Worm (Caenorhabditis elegans) whole organism, late embryonic: ENCODE measurements around the gene clec-161.

ENCODE experiments used
- C08G9.2 ChIP-seq: sonication (generic microtip); optimal IDR thresholded peaks from 2 replicates; lab custom pipeline; 2016; ENCODE audit warnings: mild to moderate bottlenecking, missing genetic modification characterization, moderate library complexity, missing compliant biosample characterization
- C38D4.7 ChIP-seq: fragments of 200-800 bp; sonication (Bioruptor generic); optimal IDR thresholded peaks from 2 replicates; lab custom pipeline; 2018; ENCODE audit warnings: mild to moderate bottlenecking, missing genetic modification characterization, moderate library complexity, missing compliant biosample characterization
- F13H6.1 ChIP-seq: sonication (generic microtip); optimal IDR thresholded peaks from 2 replicates; lab custom pipeline; 2016; ENCODE audit warnings: missing genetic modification characterization, missing compliant biosample characterization
- K02D7.2 ChIP-seq: sonication (generic microtip); optimal IDR thresholded peaks from 2 replicates; lab custom pipeline; 2017; ENCODE audit warnings: mild to moderate bottlenecking, missing genetic modification characterization, missing compliant biosample characterization
- Y22D7AL.16 ChIP-seq: sonication (generic microtip); optimal IDR thresholded peaks from 2 replicates; lab custom pipeline; 2016; ENCODE audit warnings: missing genetic modification characterization, missing compliant biosample characterization
- ahr-1 ChIP-seq: sonication (generic microtip); optimal IDR thresholded peaks from 2 replicates; lab custom pipeline; 2016; ENCODE audit warnings: missing genetic modification characterization, missing compliant biosample characterization
- ceh-18 ChIP-seq: sonication (generic microtip); optimal IDR thresholded peaks from 2 replicates; lab custom pipeline; 2016; ENCODE audit warnings: missing genetic modification characterization, missing compliant biosample characterization
- ceh-19 ChIP-seq: fragments of 200-800 bp; sonication (Bioruptor generic); optimal IDR thresholded peaks from 2 replicates; lab custom pipeline; 2018; ENCODE audit warnings: mild to moderate bottlenecking, missing genetic modification characterization, missing compliant biosample characterization
- ceh-2 ChIP-seq: sonication (generic microtip); optimal IDR thresholded peaks from 2 replicates; lab custom pipeline; 2016; ENCODE audit warnings: missing genotype, missing genetic modification characterization, missing compliant biosample characterization
- ceh-31 ChIP-seq: sonication (generic microtip); optimal IDR thresholded peaks from 2 replicates; lab custom pipeline; 2016; ENCODE audit warnings: missing genetic modification characterization, missing compliant biosample characterization
- ceh-34 ChIP-seq: sonication (generic microtip); optimal IDR thresholded peaks from 2 replicates; lab custom pipeline; 2016; ENCODE audit warnings: mild to moderate bottlenecking, missing genetic modification characterization, missing compliant biosample characterization
- ceh-48 ChIP-seq: sonication (generic microtip); optimal IDR thresholded peaks from 2 replicates; lab custom pipeline; 2016; ENCODE audit warnings: missing genetic modification characterization, inconsistent platforms, missing compliant biosample characterization
- ceh-9 ChIP-seq: sonication (generic microtip); optimal IDR thresholded peaks from 2 replicates; lab custom pipeline; 2016; ENCODE audit warnings: mild to moderate bottlenecking, missing genetic modification characterization, inconsistent platforms, missing compliant biosample characterization
- che-1 ChIP-seq: sonication (generic microtip); optimal IDR thresholded peaks from 2 replicates; lab custom pipeline; 2016; ENCODE audit warnings: mild to moderate bottlenecking, missing genetic modification characterization, missing compliant biosample characterization
- dmd-4 ChIP-seq: sonication (generic microtip); optimal IDR thresholded peaks from 2 replicates; lab custom pipeline; 2016; ENCODE audit warnings: borderline replicate concordance, missing genetic modification characterization, missing compliant biosample characterization
- elt-2 ChIP-seq: sonication (generic microtip); optimal IDR thresholded peaks from 2 replicates; lab custom pipeline; 2016; ENCODE audit warnings: missing genetic modification reagents, missing genetic modification characterization, missing compliant biosample characterization
- elt-4 ChIP-seq: sonication (generic microtip); optimal IDR thresholded peaks from 2 replicates; lab custom pipeline; 2016; ENCODE audit warnings: missing genetic modification characterization, missing compliant biosample characterization
- fax-1 ChIP-seq: sonication (generic microtip); optimal IDR thresholded peaks from 2 replicates; lab custom pipeline; 2016; ENCODE audit warnings: missing genotype, missing genetic modification characterization, missing compliant biosample characterization
- gmeb-2 ChIP-seq: sonication (generic microtip); optimal IDR thresholded peaks from 2 replicates; lab custom pipeline; 2016; ENCODE audit warnings: missing genetic modification characterization, inconsistent platforms, missing compliant biosample characterization
- hlh-13 ChIP-seq: fragments of 200-800 bp; sonication (Bioruptor generic); optimal IDR thresholded peaks from 2 replicates; lab custom pipeline; 2018; ENCODE audit warnings: mild to moderate bottlenecking, missing genetic modification characterization, missing compliant biosample characterization
- hlh-15 ChIP-seq: sonication (generic microtip); optimal IDR thresholded peaks from 2 replicates; lab custom pipeline; 2016; ENCODE audit warnings: missing genetic modification characterization, missing compliant biosample characterization
- hlh-30 ChIP-seq: sonication (generic microtip); optimal IDR thresholded peaks from 2 replicates; lab custom pipeline; 2017; ENCODE audit warnings: antibody characterized with exemption, missing genetic modification characterization, missing compliant biosample characterization; ENCODE audit not compliant: insufficient read depth
- hlh-8 ChIP-seq: sonication (generic microtip); optimal IDR thresholded peaks from 2 replicates; lab custom pipeline; 2016; ENCODE audit warnings: missing genotype, missing genetic modification characterization, missing compliant biosample characterization
- lim-6 ChIP-seq: sonication (generic microtip); optimal IDR thresholded peaks from 2 replicates; lab custom pipeline; 2016; ENCODE audit warnings: missing genetic modification characterization, missing compliant biosample characterization
- lin-11 ChIP-seq: fragments of 200-800 bp; sonication (Bioruptor generic); optimal IDR thresholded peaks from 2 replicates; lab custom pipeline; 2018; ENCODE audit warnings: mild to moderate bottlenecking, missing genetic modification characterization, missing compliant biosample characterization
- madf-2 ChIP-seq: sonication (generic microtip); optimal IDR thresholded peaks from 2 replicates; lab custom pipeline; 2017; ENCODE audit warnings: missing genetic modification characterization, missing compliant biosample characterization
- mec-3 ChIP-seq: sonication (generic microtip); optimal IDR thresholded peaks from 2 replicates; lab custom pipeline; 2016; ENCODE audit warnings: borderline replicate concordance, missing genetic modification characterization, missing compliant biosample characterization
- nfya-1 ChIP-seq: sonication (generic microtip); optimal IDR thresholded peaks from 2 replicates; lab custom pipeline; 2017; ENCODE audit warnings: missing genetic modification characterization, mild to moderate bottlenecking, missing compliant biosample characterization, antibody characterized with exemption, moderate library complexity
- nhr-11 ChIP-seq: fragments of 150-350 bp; optimal IDR thresholded peaks from 2 replicates; lab custom pipeline; 2014; ENCODE audit warnings: missing biosample characterization, missing genetic modification characterization
- nhr-232 ChIP-seq: sonication (generic microtip); optimal IDR thresholded peaks from 2 replicates; lab custom pipeline; 2016; ENCODE audit warnings: missing genetic modification characterization, missing compliant biosample characterization
- npax-4 ChIP-seq: sonication (generic microtip); optimal IDR thresholded peaks from 2 replicates; lab custom pipeline; 2016; ENCODE audit warnings: missing genetic modification characterization, missing compliant biosample characterization
- odd-2 ChIP-seq: sonication (generic microtip); optimal IDR thresholded peaks from 2 replicates; lab custom pipeline; 2017; ENCODE audit warnings: antibody characterized with exemption, mild to moderate bottlenecking, missing genetic modification characterization, missing compliant biosample characterization
- pat-9 ChIP-seq: fragments of 200-800 bp; sonication (Bioruptor generic); optimal IDR thresholded peaks from 2 replicates; lab custom pipeline; 2018; ENCODE audit warnings: mild to moderate bottlenecking, missing genetic modification characterization, moderate library complexity, missing compliant biosample characterization
- pax-1 ChIP-seq: fragments of 150-350 bp; optimal IDR thresholded peaks from 2 replicates; lab custom pipeline; 2014; ENCODE audit warnings: missing biosample characterization, missing genetic modification characterization
- pha-4 ChIP-seq: fragments of 150-350 bp; optimal IDR thresholded peaks from 2 replicates; lab custom pipeline; 2018; ENCODE audit warnings: missing biosample characterization, missing genetic modification reagents, missing genetic modification characterization
- pqm-1 ChIP-seq: sonication (generic microtip); optimal IDR thresholded peaks from 2 replicates; lab custom pipeline; 2016; ENCODE audit warnings: missing genetic modification characterization, missing compliant biosample characterization
- ref-2 ChIP-seq: sonication (generic microtip); optimal IDR thresholded peaks from 2 replicates; lab custom pipeline; 2016; ENCODE audit warnings: missing genetic modification characterization, missing compliant biosample characterization
- rnt-1 ChIP-seq: sonication (generic microtip); optimal IDR thresholded peaks from 2 replicates; lab custom pipeline; 2016; ENCODE audit warnings: missing genetic modification characterization, missing compliant biosample characterization
- sdc-2 ChIP-seq: sonication (generic microtip); optimal IDR thresholded peaks from 2 replicates; lab custom pipeline; 2016; ENCODE audit warnings: missing genotype, missing genetic modification characterization, missing compliant biosample characterization
- sox-2 ChIP-seq: fragments of 200-800 bp; sonication (Bioruptor generic); IDR thresholded peaks from 2 replicates; pipeline ENCODE4 v1.3.6; 2022; ENCODE audit warnings: missing genetic modification reagents, missing genetic modification characterization, missing compliant biosample characterization
- sox-4 ChIP-seq: sonication (generic microtip); optimal IDR thresholded peaks from 2 replicates; lab custom pipeline; 2017; ENCODE audit warnings: mild to moderate bottlenecking, missing genetic modification characterization, inconsistent platforms, missing compliant biosample characterization
- tbx-7 ChIP-seq: sonication (generic microtip); optimal IDR thresholded peaks from 2 replicates; lab custom pipeline; 2016; ENCODE audit warnings: missing genotype, missing genetic modification characterization, missing compliant biosample characterization
- ttx-3 ChIP-seq: sonication (generic microtip); optimal IDR thresholded peaks from 2 replicates; lab custom pipeline; 2016; ENCODE audit warnings: missing genetic modification reagents, missing genetic modification characterization, missing compliant biosample characterization
- unc-3 ChIP-seq, 2 experiments: fragments of 200-800 bp in 1 of 2; sonication (Bioruptor generic) in 1 of 2; sonication (generic microtip) in 1 of 2; conservative IDR thresholded peaks in 1 of 2; optimal IDR thresholded peaks in 1 of 2; 2 replicates each; pipeline versions ENCODE4 v1.3.6 to Lab custom; 2016 to 2022; ENCODE audit warnings: missing compliant biosample characterization in 2 of 2, missing genetic modification characterization in 2 of 2, missing genetic modification reagents in 1 of 2
- unc-42 ChIP-seq: sonication (generic microtip); optimal IDR thresholded peaks from 2 replicates; lab custom pipeline; 2016; ENCODE audit warnings: missing genotype, missing genetic modification characterization, missing compliant biosample characterization
- unc-55 ChIP-seq: sonication (generic microtip); optimal IDR thresholded peaks from 2 replicates; lab custom pipeline; 2017; ENCODE audit warnings: missing biosample characterization, missing genetic modification reagents, missing genetic modification characterization
- zip-5 ChIP-seq: sonication (generic microtip); optimal IDR thresholded peaks from 2 replicates; lab custom pipeline; 2016; ENCODE audit warnings: missing genetic modification characterization, missing compliant biosample characterization
- ztf-16 ChIP-seq: sonication (generic microtip); optimal IDR thresholded peaks from 2 replicates; lab custom pipeline; 2017; ENCODE audit warnings: missing genetic modification characterization, missing compliant biosample characterization

The clec-161 gene

DNA sequence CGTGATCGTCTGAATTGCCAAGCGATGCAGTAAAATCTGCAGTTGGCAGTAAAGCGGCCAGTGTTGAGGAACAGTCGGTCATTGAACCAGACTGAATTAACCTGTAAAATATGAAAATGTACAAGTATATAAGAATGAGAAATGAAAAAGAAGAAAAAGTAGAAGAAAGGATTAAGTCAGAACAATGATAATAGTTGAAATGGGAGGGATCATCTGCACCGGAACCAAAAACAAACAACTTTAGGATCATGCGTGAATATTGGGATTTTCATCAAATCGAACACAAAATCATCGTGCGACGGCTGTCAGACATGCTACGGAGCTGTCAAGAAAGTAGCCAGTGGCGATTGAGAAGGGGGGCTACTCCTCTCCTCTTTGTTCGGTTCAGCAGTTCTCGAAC lies 28.5 kb upstream of the clec-161 start, which contains the start of gene gei-13:
gei-13 (minus strand) TSS at position 101 of the 400 bp plus-strand sequence.
- TF ChIP-seq C38D4.7 (GFP tag; lab: Kevin White, UChicago) (no peak), ceh-9 (no peak), fax-1 (tag; lab: Kevin White, UChicago) (no peak), pax-1 (no peak), zip-5 (tag; lab: Kevin White, UChicago) (no peak), lin-11 (no peak), hlh-13 (no peak), rnt-1 (no peak), odd-2 (tag; lab: Kevin White, UChicago) (no peak), gmeb-2 (tag; lab: Kevin White, UChicago) (no peak), tbx-7 (tag; lab: Kevin White, UChicago) (no peak), nfya-1 (no peak), unc-3 (GFP tag; conservative IDR thresholded peaks at IDR 0.05; lab: Robert Waterston, UW) (no peak), unc-3 (tag; optimal IDR thresholded peaks at IDR 0.05; lab: Kevin White, UChicago) (no peak), lim-6 (tag; lab: Kevin White, UChicago) (no peak), npax-4 (tag; lab: Kevin White, UChicago) (no peak), ceh-2 (tag; lab: Kevin White, UChicago) (no peak)

DNA sequence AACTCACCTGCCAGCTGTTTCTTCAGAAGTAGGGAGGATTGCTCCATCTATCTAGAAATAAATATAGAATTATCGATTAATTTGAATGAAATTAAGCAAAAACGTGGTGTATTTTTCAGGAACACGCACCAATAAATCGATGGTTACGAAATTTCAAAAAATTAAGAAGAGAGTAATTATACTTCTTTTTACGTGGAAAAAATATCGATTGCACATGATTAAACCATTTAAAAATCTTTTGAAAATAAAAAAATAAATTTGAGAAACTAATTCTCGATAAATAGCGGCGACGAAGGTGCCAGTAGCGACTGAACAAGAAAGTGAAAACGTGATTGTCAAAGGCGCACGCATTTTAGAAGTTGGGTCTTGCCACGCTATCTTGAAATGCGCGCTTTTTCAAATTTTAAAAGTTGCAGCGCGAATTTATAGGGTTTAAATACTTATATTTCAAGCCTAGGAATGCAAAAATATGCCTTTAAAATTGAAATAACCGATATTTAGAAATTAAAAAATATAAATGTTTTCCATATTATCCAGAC lies 22.6 kb upstream of the clec-161 start, which contains the start of gene ubc-7:
ubc-7 (minus strand) TSS at position 51 of the 539 bp plus-strand sequence.
- TF ChIP-seq hlh-30 (peak; percentile 60), unc-55 (GFP tag; lab: Kevin White, UChicago) (peak; percentile 11), ttx-3 (tag; lab: Kevin White, UChicago) (no peak), nfya-1 (peak; percentile 57), ceh-19 (GFP tag; lab: Kevin White, UChicago) (peak; percentile 33), pha-4 (tag; lab: Kevin White, UChicago) (no peak), ref-2 (no peak), ceh-31 (tag; lab: Kevin White, UChicago) (peak; percentile 34), ceh-18 (tag; lab: Kevin White, UChicago) (peak; percentile 4), unc-42 (tag; lab: Kevin White, UChicago) (peak; percentile 37)

DNA sequence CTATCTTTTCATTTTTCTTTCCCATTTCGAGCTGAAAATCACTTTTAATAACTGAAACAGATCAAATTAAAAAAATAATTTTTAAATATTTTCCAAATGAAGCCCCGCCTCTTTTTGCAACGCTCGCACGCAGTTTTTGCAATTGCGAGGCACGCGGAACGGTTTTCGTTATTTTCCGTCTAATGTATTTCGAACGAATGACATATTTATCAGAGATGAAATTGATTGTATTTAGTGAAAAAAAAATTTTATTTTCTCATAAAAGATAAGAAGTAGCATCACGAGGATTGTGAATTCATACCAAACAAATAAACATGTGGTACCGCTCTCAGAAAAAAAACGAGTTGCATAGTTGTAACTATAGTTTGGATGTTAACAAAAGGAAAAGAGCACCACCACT lies 21.3 kb upstream of the clec-161 start, which contains the start of gene rpac-19:
rpac-19 (minus strand) TSS at position 31 of the 400 bp plus-strand sequence.
- peak; percentile 18 for TF ChIP-seq C08G9.2 (tag; lab: Kevin White, UChicago)
- peak; percentile 59 for TF ChIP-seq sdc-2
- TF ChIP-seq ceh-31 (tag; lab: Kevin White, UChicago), result peak; percentile 34
- peak; percentile 55 for TF ChIP-seq sox-4 (tag; lab: Kevin White, UChicago)
- no peak for TF ChIP-seq sox-2 (GFP tag; lab: Robert Waterston, UW)
- no peak for TF ChIP-seq ceh-48 (tag; lab: Kevin White, UChicago)
- peak; percentile 64 for TF ChIP-seq K02D7.2 (tag; lab: Kevin White, UChicago)
- TF ChIP-seq ceh-34, result no peak
- TF ChIP-seq hlh-8 (tag; lab: Kevin White, UChicago), result peak; percentile 31
- TF ChIP-seq pqm-1 (tag; lab: Kevin White, UChicago), result no peak
- TF ChIP-seq zip-5 (tag; lab: Kevin White, UChicago), result peak; percentile 29
- peak; percentile 47 for TF ChIP-seq lin-11
- TF ChIP-seq ztf-16 (tag; lab: Kevin White, UChicago), result no peak
- TF ChIP-seq F13H6.1 (tag; lab: Kevin White, UChicago), result peak; percentile 46
- peak; percentile 52 for TF ChIP-seq C38D4.7 (GFP tag; lab: Kevin White, UChicago)
- TF ChIP-seq dmd-4 (tag; lab: Kevin White, UChicago), result peak; percentile 21
- TF ChIP-seq nhr-11 (tag; lab: Kevin White, UChicago), result peak; percentile 51
- TF ChIP-seq pat-9, result peak; percentile 48
- TF ChIP-seq nhr-232 (tag; lab: Kevin White, UChicago), result no peak
- peak; percentile 67 for TF ChIP-seq ttx-3 (tag; lab: Kevin White, UChicago)
- TF ChIP-seq fax-1 (tag; lab: Kevin White, UChicago), result peak; percentile 34
- TF ChIP-seq pax-1, result no peak
- TF ChIP-seq mec-3, result no peak
- TF ChIP-seq madf-2, result peak; percentile 42
- TF ChIP-seq elt-4 (tag; lab: Kevin White, UChicago), result no peak
- peak; percentile 55 for TF ChIP-seq ref-2
- TF ChIP-seq elt-2 (tag; lab: Kevin White, UChicago), result peak; percentile 75
- TF ChIP-seq ahr-1 (tag; lab: Kevin White, UChicago), result peak; percentile 44
- peak; percentile 46 for TF ChIP-seq che-1 (tag; lab: Kevin White, UChicago)
- TF ChIP-seq Y22D7AL.16 (tag; lab: Kevin White, UChicago), result peak; percentile 55
- no peak for TF ChIP-seq hlh-15 (tag; lab: Kevin White, UChicago)
